Worm (Caenorhabditis elegans): ENCODE data around the gene srh-174.

ce11 chrV:17208045-17208444 is 29.5 kb downstream of the srh-174 start, which contains the start of gene Y68A4A.13:
- no peak for TF ChIP-seq tab-1 (GFP tag; IDR thresholded peaks at IDR 0.05)
- TF ChIP-seq ztf-23 (GFP tag; IDR thresholded peaks at IDR 0.05): no peak
- no peak for TF ChIP-seq flt-1 (GFP tag; IDR thresholded peaks at IDR 0.05)
- TF ChIP-seq ztf-29 (GFP tag; IDR thresholded peaks at IDR 0.05): no peak
- no peak for TF ChIP-seq T22C8.4 (GFP tag; IDR thresholded peaks at IDR 0.05)
- TF ChIP-seq klf-2 (GFP tag; conservative IDR thresholded peaks at IDR 0.05): no peak
- no peak for TF ChIP-seq cog-1 (tag; optimal IDR thresholded peaks at IDR 0.05)
